Worm (Caenorhabditis elegans): ENCODE data around the gene F46B3.15.

- TF ChIP-seq elt-2 (tag; optimal IDR thresholded peaks at IDR 0.05) (no peak), ZK546.5 (tag; optimal IDR thresholded peaks at IDR 0.05) (no peak), nhr-11 (tag; optimal IDR thresholded peaks at IDR 0.05) (no peak), pqm-1 (tag; optimal IDR thresholded peaks at IDR 0.05) (no peak), nhr-76 (tag; optimal IDR thresholded peaks at IDR 0.05) (no peak), ama-1 (optimal IDR thresholded peaks at IDR 0.05) (no peak), tbx-2 (tag; optimal IDR thresholded peaks at IDR 0.05) (no peak), fkh-10 (GFP tag; optimal IDR thresholded peaks at IDR 0.05) (no peak)
These were observed 37.9 kb downstream of the F46B3.15 start, which contains the start of gene F26F2.11 for ce11 chrV:20595653-20596052.
